Worm (Caenorhabditis elegans) whole organism, L4 larva: Measurements from ENCODE around the gene cisd-3.1.

Experiments
- D1046.2 ChIP-seq: fragments of 200-800 bp; sonication (Bioruptor generic); IDR thresholded peaks from 2 replicates; pipeline ENCODE4 v1.3.6; 2022; ENCODE audit warnings: missing genetic modification characterization, missing compliant biosample characterization
- T20F7.1 ChIP-seq: fragments of 200-800 bp; sonication (Bioruptor generic); optimal IDR thresholded peaks from 2 replicates; lab custom pipeline; 2018; ENCODE audit warnings: mild to moderate bottlenecking, missing genetic modification characterization, missing compliant biosample characterization
- T26A8.4 ChIP-seq: fragments of 200-800 bp; sonication (Bioruptor generic); IDR thresholded peaks from 2 replicates; pipeline ENCODE4 v1.3.6; 2022; ENCODE audit warnings: missing genetic modification characterization, missing compliant biosample characterization
- Y48G9A.11 ChIP-seq: fragments of 200-800 bp; sonication (Bioruptor generic); IDR thresholded peaks from 2 replicates; pipeline ENCODE4 v1.3.6; 2022; ENCODE audit warnings: missing genetic modification reagents, missing genetic modification characterization, missing compliant biosample characterization
- Y5F2A.4 ChIP-seq: fragments of 200-800 bp; sonication (Bioruptor generic); optimal IDR thresholded peaks from 2 replicates; lab custom pipeline; 2018; ENCODE audit warnings: mild to moderate bottlenecking, missing genetic modification characterization, missing compliant biosample characterization
- Y75B8A.6 ChIP-seq: fragments of 200-800 bp; sonication (Bioruptor generic); IDR thresholded peaks from 2 replicates; pipeline ENCODE4 v1.3.6; 2022; ENCODE audit warnings: missing genetic modification reagents, missing genetic modification characterization, missing compliant biosample characterization
- aha-1 ChIP-seq: fragments of 150-350 bp; peaks from one replicate; lab custom pipeline; 2014; ENCODE audit warnings: missing biosample characterization, missing genetic modification characterization
- ama-1 ChIP-seq: fragments of 150-350 bp; optimal IDR thresholded peaks from 2 replicates; lab custom pipeline; 2014; ENCODE audit warnings: inconsistent platforms, mixed read lengths
- ceh-28 ChIP-seq: fragments of 150-350 bp; optimal IDR thresholded peaks from 2 replicates; lab custom pipeline; 2014; ENCODE audit warnings: missing biosample characterization, missing genetic modification reagents, missing genetic modification characterization
- ceh-44 ChIP-seq: fragments of 200-800 bp; sonication (Bioruptor generic); IDR thresholded peaks from 2 replicates; pipeline ENCODE4 v1.3.6; 2022; ENCODE audit warnings: missing genetic modification reagents, missing genetic modification characterization, missing compliant biosample characterization
- daf-12 ChIP-seq: fragments of 150-350 bp; optimal IDR thresholded peaks from 2 replicates; lab custom pipeline; 2014; ENCODE audit warnings: missing biosample characterization, missing genetic modification reagents, missing genetic modification characterization
- daf-16 ChIP-seq, 3 experiments: sonication (generic microtip); optimal IDR thresholded peaks; 2 replicates each; lab custom pipeline; 2016 to 2017; ENCODE audit warnings: missing genetic modification characterization in 3 of 3, missing genetic modification reagents in 3 of 3, mild to moderate bottlenecking in 2 of 3, missing compliant biosample characterization in 2 of 3, missing biosample characterization in 1 of 3, moderate library complexity in 1 of 3
- daf-8 ChIP-seq: fragments of 200-800 bp; sonication (Bioruptor generic); IDR thresholded peaks from 2 replicates; pipeline ENCODE4 v1.3.6; 2022; ENCODE audit warnings: missing genetic modification characterization, missing compliant biosample characterization
- dmd-6 ChIP-seq: fragments of 200-800 bp; sonication (Bioruptor generic); IDR thresholded peaks from 2 replicates; pipeline ENCODE4 v1.3.6; 2022; ENCODE audit warnings: missing genetic modification reagents, missing genetic modification characterization, missing compliant biosample characterization
- dpl-1 ChIP-seq: fragments of 150-350 bp; optimal IDR thresholded peaks from 2 replicates; lab custom pipeline; 2014; ENCODE audit warnings: missing biosample characterization, missing genetic modification reagents, missing genetic modification characterization
- dve-1 ChIP-seq: sonication (generic microtip); optimal IDR thresholded peaks from 2 replicates; lab custom pipeline; 2017; ENCODE audit warnings: antibody characterized with exemption, mild to moderate bottlenecking, missing genetic modification characterization, missing compliant biosample characterization; ENCODE audit not compliant: insufficient read depth
- egl-43 ChIP-seq: fragments of 200-800 bp; sonication (Bioruptor generic); IDR thresholded peaks from 2 replicates; pipeline ENCODE4 v1.3.6; 2022; ENCODE audit warnings: missing genetic modification reagents, missing genetic modification characterization, missing compliant biosample characterization
- fos-1 ChIP-seq: fragments of 150-350 bp; optimal IDR thresholded peaks from 2 replicates; lab custom pipeline; 2014; ENCODE audit warnings: missing biosample characterization, missing genetic modification characterization
- hif-1 ChIP-seq, 2 experiments: sonication (generic microtip); optimal IDR thresholded peaks; 2 replicates each; lab custom pipeline; 2016 to 2017; ENCODE audit warnings: missing compliant biosample characterization in 2 of 2, missing genetic modification characterization in 2 of 2, missing genetic modification reagents in 2 of 2, missing genotype in 2 of 2, mild to moderate bottlenecking in 1 of 2
- hlh-11 ChIP-seq: fragments of 200-800 bp; sonication (Bioruptor generic); optimal IDR thresholded peaks from 2 replicates; lab custom pipeline; 2018; ENCODE audit warnings: mild to moderate bottlenecking, missing genetic modification characterization, missing compliant biosample characterization
- hlh-30 ChIP-seq: sonication (generic microtip); optimal IDR thresholded peaks from 2 replicates; lab custom pipeline; 2017; ENCODE audit warnings: antibody characterized with exemption, mild to moderate bottlenecking, missing genetic modification characterization, missing compliant biosample characterization; ENCODE audit not compliant: insufficient read depth
- hmg-1.1 ChIP-seq: fragments of 200-800 bp; sonication (Bioruptor generic); IDR thresholded peaks from 2 replicates; pipeline ENCODE4 v1.3.6; 2022; ENCODE audit warnings: missing genetic modification reagents, missing genetic modification characterization, missing compliant biosample characterization
- lin-38 ChIP-seq: fragments of 200-800 bp; sonication (Bioruptor generic); IDR thresholded peaks from 2 replicates; pipeline ENCODE4 v1.3.6; 2022; ENCODE audit warnings: missing genetic modification reagents, missing genetic modification characterization, missing compliant biosample characterization
- lsy-2 ChIP-seq, 2 experiments: fragments of 150-350 bp in 1 of 2; sonication (generic microtip) in 1 of 2; optimal IDR thresholded peaks; 2 replicates each; lab custom pipeline; 2014 to 2017; ENCODE audit warnings: missing biosample characterization in 2 of 2, missing genetic modification characterization in 2 of 2
- mdt-29 ChIP-seq: fragments of 200-800 bp; sonication (Bioruptor generic); IDR thresholded peaks from 2 replicates; pipeline ENCODE4 v1.3.6; 2022; ENCODE audit warnings: missing genetic modification reagents, missing genetic modification characterization, missing compliant biosample characterization
- mep-1 ChIP-seq: fragments of 150-350 bp; sonication (generic microtip); optimal IDR thresholded peaks from 3 replicates; lab custom pipeline; 2014; ENCODE audit warnings: missing biosample characterization, missing genetic modification characterization
- mxl-2 ChIP-seq: fragments of 200-800 bp; sonication (Bioruptor generic); conservative IDR thresholded peaks from 2 replicates; pipeline ENCODE4 v1.3.6; 2022; ENCODE audit warnings: missing genetic modification reagents, missing genetic modification characterization, missing compliant biosample characterization
- mxl-3 ChIP-seq: fragments of 200-800 bp; sonication (Bioruptor generic); optimal IDR thresholded peaks from 2 replicates; lab custom pipeline; 2018; ENCODE audit warnings: mild to moderate bottlenecking, missing genetic modification characterization, missing compliant biosample characterization
- nhr-10 ChIP-seq: fragments of 150-350 bp; optimal IDR thresholded peaks from 2 replicates; lab custom pipeline; 2014; ENCODE audit warnings: missing biosample characterization, missing genetic modification characterization
- nhr-102 ChIP-seq: sonication (generic microtip); optimal IDR thresholded peaks from 2 replicates; lab custom pipeline; 2016; ENCODE audit warnings: mild to moderate bottlenecking, missing genetic modification characterization, moderate library complexity, missing compliant biosample characterization
- nhr-111 ChIP-seq: fragments of 200-800 bp; sonication (Bioruptor generic); optimal IDR thresholded peaks from 2 replicates; lab custom pipeline; 2018; ENCODE audit warnings: mild to moderate bottlenecking, missing genetic modification characterization, missing compliant biosample characterization
- nhr-48 ChIP-seq: sonication (generic microtip); optimal IDR thresholded peaks from 2 replicates; lab custom pipeline; 2016; ENCODE audit warnings: mild to moderate bottlenecking, missing genetic modification characterization, missing compliant biosample characterization
- pha-4 ChIP-seq, 2 experiments: fragments of 150-350 bp in 1 of 2; fragments of 200-800 bp in 1 of 2; sonication (Bioruptor generic) in 1 of 2; IDR thresholded peaks in 1 of 2; optimal IDR thresholded peaks in 1 of 2; 2 replicates each; pipeline versions ENCODE4 v1.3.6 to Lab custom; 2014 to 2022; ENCODE audit warnings: missing genetic modification characterization in 2 of 2, missing genetic modification reagents in 2 of 2, missing biosample characterization in 1 of 2, missing compliant biosample characterization in 1 of 2
- pqm-1 ChIP-seq: sonication (generic microtip); optimal IDR thresholded peaks from 2 replicates; lab custom pipeline; 2017; ENCODE audit warnings: missing biosample characterization, missing genetic modification characterization
- sdz-12 ChIP-seq: fragments of 200-800 bp; sonication (Bioruptor generic); optimal IDR thresholded peaks from 2 replicates; lab custom pipeline; 2018; ENCODE audit warnings: mild to moderate bottlenecking, missing genetic modification characterization, missing compliant biosample characterization
- set-16 ChIP-seq: fragments of 200-800 bp; sonication (Bioruptor generic); IDR thresholded peaks from 2 replicates; pipeline ENCODE4 v1.3.6; 2022; ENCODE audit warnings: missing genetic modification reagents, missing genetic modification characterization, missing compliant biosample characterization
- snpc-4 ChIP-seq: fragments of 150-350 bp; optimal IDR thresholded peaks from 2 replicates; lab custom pipeline; 2014; ENCODE audit warnings: missing biosample characterization, missing genetic modification characterization
- spr-1 ChIP-seq: sonication (generic microtip); optimal IDR thresholded peaks from 2 replicates; lab custom pipeline; 2016; ENCODE audit warnings: mild to moderate bottlenecking, missing genetic modification characterization, missing compliant biosample characterization
- tag-97 ChIP-seq: fragments of 200-800 bp; sonication (Bioruptor generic); IDR thresholded peaks from 2 replicates; pipeline ENCODE4 v1.3.6; 2022; ENCODE audit warnings: missing genetic modification characterization, missing compliant biosample characterization
- tra-1 ChIP-seq: fragments of 200-800 bp; sonication (Bioruptor generic); IDR thresholded peaks from 2 replicates; pipeline ENCODE4 v1.3.6; 2022; ENCODE audit warnings: missing genetic modification reagents, missing genetic modification characterization, missing compliant biosample characterization
- unc-39 ChIP-seq: sonication (generic microtip); optimal IDR thresholded peaks from 2 replicates; lab custom pipeline; 2017; ENCODE audit warnings: missing biosample characterization, missing genetic modification characterization
- unc-62 ChIP-seq, 3 experiments: fragments of 150-350 bp in 1 of 3; sonication (generic microtip); optimal IDR thresholded peaks in 2 of 3; peaks in 1 of 3; 1 replicate in 1 of 3; 2 replicates in 2 of 3; lab custom pipeline; 2014 to 2017; ENCODE audit warnings: missing biosample characterization in 3 of 3, missing genetic modification characterization in 3 of 3, missing genetic modification reagents in 3 of 3, missing genotype in 1 of 3
- zag-1 ChIP-seq: fragments of 150-350 bp; optimal IDR thresholded peaks from 2 replicates; lab custom pipeline; 2014; ENCODE audit warnings: missing biosample characterization, missing genetic modification characterization
- zip-11 ChIP-seq: fragments of 200-800 bp; sonication (Bioruptor generic); IDR thresholded peaks from 2 replicates; pipeline ENCODE4 v1.3.6; 2022; ENCODE audit warnings: missing genetic modification characterization, missing compliant biosample characterization

cisd-3.1 gene

DNA sequence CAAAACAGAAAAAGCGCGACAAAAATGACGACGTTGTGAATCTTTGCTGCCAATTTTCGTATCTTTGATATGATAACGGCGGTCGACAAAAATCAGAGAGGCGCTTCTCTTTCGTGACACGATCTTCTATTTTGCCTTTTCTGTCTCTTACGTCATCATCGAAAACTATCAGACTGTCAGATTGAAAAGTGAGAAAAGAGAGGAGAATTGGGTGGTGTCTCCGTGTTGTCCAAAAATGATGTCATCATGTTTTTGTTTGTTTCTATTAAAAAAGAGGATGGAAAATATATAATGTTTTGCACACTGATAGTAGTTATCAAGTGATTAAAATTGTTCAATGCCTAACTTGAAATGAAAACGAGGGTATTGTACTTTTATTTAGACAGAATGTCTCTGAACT is 46.6 kb upstream of the cisd-3.1 start (continued):
- TF ChIP-seq ama-1 (lab: Kevin White, UChicago) = peak; percentile 61
- TF ChIP-seq sdz-12 (GFP tag; lab: Kevin White, UChicago) = no peak
- TF ChIP-seq pha-4 (GFP tag; IDR thresholded peaks at IDR 0.05; lab: Robert Waterston, UW) = peak; percentile 68; the same call in 1 of the 2 replicates
- TF ChIP-seq pha-4 (tag; optimal IDR thresholded peaks at IDR 0.05; lab: Kevin White, UChicago) = no peak
- no peak for TF ChIP-seq daf-8 (GFP tag; lab: Robert Waterston, UW)
- no peak for TF ChIP-seq Y48G9A.11 (GFP tag; lab: Robert Waterston, UW)
- TF ChIP-seq snpc-4 (tag; lab: Kevin White, UChicago) = no peak
- TF ChIP-seq dpl-1 (GFP tag; lab: Kevin White, UChicago) = no peak

DNA sequence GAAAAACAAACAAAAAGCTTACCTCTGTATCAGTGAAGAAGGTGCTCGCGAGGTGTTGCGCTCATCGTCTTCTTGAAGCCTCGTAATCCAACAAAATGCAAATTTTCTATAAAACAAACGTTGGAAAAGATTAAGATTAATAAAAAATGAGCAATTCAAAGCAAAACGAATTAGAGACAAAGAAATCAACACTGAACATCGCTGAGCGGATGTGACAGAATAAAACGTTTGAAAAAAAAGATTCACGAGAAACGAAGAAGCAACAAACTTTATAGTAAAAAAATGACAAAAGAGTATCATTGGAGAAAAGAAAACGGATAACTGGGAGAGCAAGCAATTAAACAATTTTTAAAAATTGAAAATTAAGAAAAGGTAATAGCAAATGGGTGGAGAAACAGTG is 43.7 kb upstream of the cisd-3.1 start, which contains the start of the genes C07G2.5 and atf-7:
Gene C07G2.5 (minus strand): TSS at position 101 of the 400 bp plus-strand sequence.
Gene atf-7 (minus strand): TSS at position 108 of the 400 bp plus-strand sequence.
- no peak for TF ChIP-seq mdt-29 (GFP tag; lab: Robert Waterston, UW)
- no peak for TF ChIP-seq nhr-102 (tag; lab: Kevin White, UChicago)
- no peak for TF ChIP-seq nhr-48 (tag; lab: Kevin White, UChicago)
- TF ChIP-seq ama-1 (lab: Kevin White, UChicago) = peak; percentile 85

DNA sequence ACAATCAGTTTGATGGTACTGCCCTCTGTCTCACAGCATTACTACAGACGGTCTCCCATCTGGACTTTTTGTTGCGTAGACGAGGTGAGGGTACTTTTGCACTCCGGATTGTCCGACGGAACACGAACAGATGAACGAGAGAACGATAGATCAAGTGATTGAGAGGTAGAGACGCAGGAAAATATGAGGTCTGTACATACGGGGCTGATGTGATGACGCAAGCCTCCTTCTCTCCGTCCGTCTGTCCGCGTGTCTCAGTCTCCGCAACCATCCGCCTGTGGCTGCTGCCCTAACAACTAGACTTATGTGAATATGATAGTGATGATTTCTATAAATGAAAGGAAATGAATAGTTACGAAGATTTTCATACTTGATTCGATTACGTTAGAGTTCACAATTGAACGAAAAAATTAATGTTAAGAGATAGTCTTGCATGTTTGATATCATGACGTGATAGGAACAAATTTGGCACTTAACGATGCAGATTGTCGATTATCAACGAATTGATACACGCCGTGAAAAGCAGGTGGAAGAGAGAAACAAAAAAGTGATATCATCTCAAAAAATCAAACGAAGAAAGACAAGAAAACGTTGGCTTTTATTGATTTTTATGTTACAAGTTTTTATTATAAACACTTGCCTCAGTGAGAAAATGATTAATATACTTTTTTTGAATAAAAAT is 40.0 kb upstream of the cisd-3.1 start:
- peak; percentile 48 for TF ChIP-seq aha-1
- no peak for TF ChIP-seq tag-97 (GFP tag; lab: Robert Waterston, UW)
- no peak for TF ChIP-seq Y75B8A.6 (GFP tag; lab: Robert Waterston, UW)
- no peak for TF ChIP-seq ceh-44
- TF ChIP-seq daf-8 (GFP tag; lab: Robert Waterston, UW) = no peak
- peak; percentile 75 for TF ChIP-seq pqm-1 (tag; lab: Kevin White, UChicago)
- no peak for TF ChIP-seq set-16 (GFP tag; lab: Robert Waterston, UW)
- no peak for TF ChIP-seq zip-11 (GFP tag; lab: Robert Waterston, UW)
- peak; percentile 50 for TF ChIP-seq T26A8.4 (GFP tag; lab: Robert Waterston, UW)
- no peak for TF ChIP-seq Y5F2A.4 (GFP tag; lab: Kevin White, UChicago)
- peak; percentile 52 for TF ChIP-seq dve-1 (tag; lab: Kevin White, UChicago)
- no peak for TF ChIP-seq daf-16 (GFP tag; optimal IDR thresholded peaks at IDR 0.05; lab: Kevin White, UChicago)
- TF ChIP-seq daf-16 (tag; optimal IDR thresholded peaks at IDR 0.05; lab: Kevin White, UChicago) = peak; percentile 57
- peak in 1 of 2 experiments; percentile 36 for TF ChIP-seq lsy-2 (tag; optimal IDR thresholded peaks at IDR 0.05; lab: Kevin White, UChicago)
- TF ChIP-seq hif-1 (tag; optimal IDR thresholded peaks at IDR 0.05; lab: Kevin White, UChicago) = no peak
- TF ChIP-seq mep-1 (tag; lab: Kevin White, UChicago) = no peak
- TF ChIP-seq unc-39 (tag; lab: Kevin White, UChicago) = no peak
- TF ChIP-seq D1046.2 (GFP tag; lab: Robert Waterston, UW) = no peak
- TF ChIP-seq zag-1 (tag; lab: Kevin White, UChicago) = no peak
- TF ChIP-seq lin-38 = no peak
- TF ChIP-seq nhr-48 (tag; lab: Kevin White, UChicago) = peak; percentile 76
- TF ChIP-seq daf-12 (tag; lab: Kevin White, UChicago) = no peak
- no peak for TF ChIP-seq unc-62 (GFP tag; optimal IDR thresholded peaks at IDR 0.05 in 1 of 2; lab: Kevin White, UChicago)
- TF ChIP-seq unc-62 (tag; optimal IDR thresholded peaks at IDR 0.05; lab: Kevin White, UChicago) = no peak
- TF ChIP-seq tra-1 (GFP tag; lab: Robert Waterston, UW) = no peak
- no peak for TF ChIP-seq nhr-111
- TF ChIP-seq nhr-10 (tag; lab: Kevin White, UChicago) = no peak
- TF ChIP-seq dmd-6 (GFP tag; lab: Robert Waterston, UW) = peak; percentile 74
- peak; percentile 43; the same call in 1 of the 2 replicates for TF ChIP-seq hmg-1.1 (GFP tag; lab: Robert Waterston, UW)
- TF ChIP-seq egl-43 (GFP tag; lab: Robert Waterston, UW) = 0 out of 2 replicates have a peak, but pooled peaks have one; percentile 35
- peak; percentile 36 for TF ChIP-seq mxl-3 (GFP tag; lab: Kevin White, UChicago)
- no peak for TF ChIP-seq fos-1
- TF ChIP-seq mxl-2 = no peak
- TF ChIP-seq spr-1 (tag; lab: Kevin White, UChicago) = no peak
- peak; percentile 48 for TF ChIP-seq hlh-30
- peak; percentile 68 for TF ChIP-seq hlh-11 (tag; lab: Kevin White, UChicago)
- peak; percentile 1 for TF ChIP-seq T20F7.1 (GFP tag; lab: Kevin White, UChicago)
- TF ChIP-seq ceh-28 (tag; lab: Kevin White, UChicago) = no peak
